Worm (Caenorhabditis elegans) whole organism, late embryonic: Measurements from ENCODE around the gene col-173.
A peak's percentile ranks its signal among the peaks of the same experiment; 100 is the strongest.

Experiments used
- C38D4.7 ChIP-seq: fragments of 200-800 bp; sonication (Bioruptor generic); optimal IDR thresholded peaks from 2 replicates; lab custom pipeline; 2018; ENCODE audit warnings: mild to moderate bottlenecking, missing genetic modification characterization, moderate library complexity, missing compliant biosample characterization
- K02D7.2 ChIP-seq: sonication (generic microtip); optimal IDR thresholded peaks from 2 replicates; lab custom pipeline; 2017; ENCODE audit warnings: mild to moderate bottlenecking, missing genetic modification characterization, missing compliant biosample characterization
- ceh-14 ChIP-seq: sonication (generic microtip); optimal IDR thresholded peaks from 2 replicates; lab custom pipeline; 2016; ENCODE audit warnings: missing genotype, missing genetic modification characterization, missing compliant biosample characterization
- ceh-19 ChIP-seq: fragments of 200-800 bp; sonication (Bioruptor generic); optimal IDR thresholded peaks from 2 replicates; lab custom pipeline; 2018; ENCODE audit warnings: mild to moderate bottlenecking, missing genetic modification characterization, missing compliant biosample characterization
- ceh-22 ChIP-seq: sonication (generic microtip); optimal IDR thresholded peaks from 2 replicates; lab custom pipeline; 2017; ENCODE audit warnings: missing biosample characterization, missing genetic modification characterization
- ceh-30 ChIP-seq: fragments of 150-350 bp; optimal IDR thresholded peaks from 2 replicates; lab custom pipeline; 2014; ENCODE audit warnings: missing biosample characterization, missing genetic modification characterization
- ceh-31 ChIP-seq: sonication (generic microtip); optimal IDR thresholded peaks from 2 replicates; lab custom pipeline; 2016; ENCODE audit warnings: missing genetic modification characterization, missing compliant biosample characterization
- ceh-34 ChIP-seq: sonication (generic microtip); optimal IDR thresholded peaks from 2 replicates; lab custom pipeline; 2016; ENCODE audit warnings: mild to moderate bottlenecking, missing genetic modification characterization, missing compliant biosample characterization
- ceh-45 ChIP-seq: fragments of 200-800 bp; sonication (Bioruptor generic); IDR thresholded peaks from 2 replicates; pipeline ENCODE4 v1.3.6; 2022; ENCODE audit warnings: missing genetic modification reagents, missing genetic modification characterization, missing compliant biosample characterization
- ceh-48 ChIP-seq: sonication (generic microtip); optimal IDR thresholded peaks from 2 replicates; lab custom pipeline; 2016; ENCODE audit warnings: missing genetic modification characterization, inconsistent platforms, missing compliant biosample characterization
- che-1 ChIP-seq: sonication (generic microtip); optimal IDR thresholded peaks from 2 replicates; lab custom pipeline; 2016; ENCODE audit warnings: mild to moderate bottlenecking, missing genetic modification characterization, missing compliant biosample characterization
- dmd-4 ChIP-seq: sonication (generic microtip); optimal IDR thresholded peaks from 2 replicates; lab custom pipeline; 2016; ENCODE audit warnings: borderline replicate concordance, missing genetic modification characterization, missing compliant biosample characterization
- dve-1 ChIP-seq: sonication (generic microtip); optimal IDR thresholded peaks from 2 replicates; lab custom pipeline; 2017; ENCODE audit warnings: antibody characterized with exemption, mild to moderate bottlenecking, missing genetic modification characterization, missing compliant biosample characterization
- elt-2 ChIP-seq: sonication (generic microtip); optimal IDR thresholded peaks from 2 replicates; lab custom pipeline; 2016; ENCODE audit warnings: missing genetic modification reagents, missing genetic modification characterization, missing compliant biosample characterization
- fkh-6 ChIP-seq: sonication (generic microtip); optimal IDR thresholded peaks from 2 replicates; lab custom pipeline; 2016; ENCODE audit warnings: missing genetic modification characterization, missing compliant biosample characterization
- gmeb-2 ChIP-seq: sonication (generic microtip); optimal IDR thresholded peaks from 2 replicates; lab custom pipeline; 2016; ENCODE audit warnings: missing genetic modification characterization, inconsistent platforms, missing compliant biosample characterization
- hlh-13 ChIP-seq: fragments of 200-800 bp; sonication (Bioruptor generic); optimal IDR thresholded peaks from 2 replicates; lab custom pipeline; 2018; ENCODE audit warnings: mild to moderate bottlenecking, missing genetic modification characterization, missing compliant biosample characterization
- hlh-15 ChIP-seq: sonication (generic microtip); optimal IDR thresholded peaks from 2 replicates; lab custom pipeline; 2016; ENCODE audit warnings: missing genetic modification characterization, missing compliant biosample characterization
- hlh-6 ChIP-seq: sonication (generic microtip); optimal IDR thresholded peaks from 2 replicates; lab custom pipeline; 2016; ENCODE audit warnings: missing genotype, missing genetic modification characterization, missing compliant biosample characterization
- lim-6 ChIP-seq: sonication (generic microtip); optimal IDR thresholded peaks from 2 replicates; lab custom pipeline; 2016; ENCODE audit warnings: missing genetic modification characterization, missing compliant biosample characterization
- nfya-1 ChIP-seq: sonication (generic microtip); optimal IDR thresholded peaks from 2 replicates; lab custom pipeline; 2017; ENCODE audit warnings: missing genetic modification characterization, mild to moderate bottlenecking, missing compliant biosample characterization, antibody characterized with exemption, moderate library complexity
- nhr-11 ChIP-seq: fragments of 150-350 bp; optimal IDR thresholded peaks from 2 replicates; lab custom pipeline; 2014; ENCODE audit warnings: missing biosample characterization, missing genetic modification characterization
- npax-4 ChIP-seq: sonication (generic microtip); optimal IDR thresholded peaks from 2 replicates; lab custom pipeline; 2016; ENCODE audit warnings: missing genetic modification characterization, missing compliant biosample characterization
- odd-2 ChIP-seq: sonication (generic microtip); optimal IDR thresholded peaks from 2 replicates; lab custom pipeline; 2017; ENCODE audit warnings: antibody characterized with exemption, mild to moderate bottlenecking, missing genetic modification characterization, missing compliant biosample characterization
- pag-3 ChIP-seq: sonication (generic microtip); optimal IDR thresholded peaks from 2 replicates; lab custom pipeline; 2016; ENCODE audit warnings: missing compliant biosample characterization, missing genetic modification characterization, borderline replicate concordance
- pax-1 ChIP-seq: fragments of 150-350 bp; optimal IDR thresholded peaks from 2 replicates; lab custom pipeline; 2014; ENCODE audit warnings: missing biosample characterization, missing genetic modification characterization
- pha-4 ChIP-seq: fragments of 150-350 bp; optimal IDR thresholded peaks from 2 replicates; lab custom pipeline; 2018; ENCODE audit warnings: missing biosample characterization, missing genetic modification reagents, missing genetic modification characterization
- pqm-1 ChIP-seq: sonication (generic microtip); optimal IDR thresholded peaks from 2 replicates; lab custom pipeline; 2016; ENCODE audit warnings: missing genetic modification characterization, missing compliant biosample characterization
- pros-1 ChIP-seq: fragments of 150-350 bp; optimal IDR thresholded peaks from 2 replicates; lab custom pipeline; 2014; ENCODE audit warnings: missing biosample characterization, missing genetic modification reagents, missing genetic modification characterization
- ref-2 ChIP-seq: sonication (generic microtip); optimal IDR thresholded peaks from 2 replicates; lab custom pipeline; 2016; ENCODE audit warnings: missing genetic modification characterization, missing compliant biosample characterization
- rnt-1 ChIP-seq: sonication (generic microtip); optimal IDR thresholded peaks from 2 replicates; lab custom pipeline; 2016; ENCODE audit warnings: missing genetic modification characterization, missing compliant biosample characterization
- sox-2 ChIP-seq: fragments of 200-800 bp; sonication (Bioruptor generic); IDR thresholded peaks from 2 replicates; pipeline ENCODE4 v1.3.6; 2022; ENCODE audit warnings: missing genetic modification reagents, missing genetic modification characterization, missing compliant biosample characterization
- syd-9 ChIP-seq: sonication (generic microtip); optimal IDR thresholded peaks from 2 replicates; lab custom pipeline; 2016; ENCODE audit warnings: mild to moderate bottlenecking, missing genetic modification characterization, moderate library complexity, missing compliant biosample characterization
- tbx-2 ChIP-seq: sonication (generic microtip); optimal IDR thresholded peaks from 2 replicates; lab custom pipeline; 2016; ENCODE audit warnings: missing genetic modification characterization, missing compliant biosample characterization
- ttx-3 ChIP-seq: sonication (generic microtip); optimal IDR thresholded peaks from 2 replicates; lab custom pipeline; 2016; ENCODE audit warnings: missing genetic modification reagents, missing genetic modification characterization, missing compliant biosample characterization
- unc-3 ChIP-seq, 2 experiments: fragments of 200-800 bp in 1 of 2; sonication (Bioruptor generic) in 1 of 2; sonication (generic microtip) in 1 of 2; conservative IDR thresholded peaks in 1 of 2; optimal IDR thresholded peaks in 1 of 2; 2 replicates each; pipeline versions ENCODE4 v1.3.6 to Lab custom; 2016 to 2022; ENCODE audit warnings: missing compliant biosample characterization in 2 of 2, missing genetic modification characterization in 2 of 2, missing genetic modification reagents in 1 of 2
- unc-42 ChIP-seq: sonication (generic microtip); optimal IDR thresholded peaks from 2 replicates; lab custom pipeline; 2016; ENCODE audit warnings: missing genotype, missing genetic modification characterization, missing compliant biosample characterization
- unc-86 ChIP-seq: sonication (generic microtip); optimal IDR thresholded peaks from 2 replicates; lab custom pipeline; 2016; ENCODE audit warnings: missing genetic modification characterization, missing compliant biosample characterization

col-173 gene

DNA sequence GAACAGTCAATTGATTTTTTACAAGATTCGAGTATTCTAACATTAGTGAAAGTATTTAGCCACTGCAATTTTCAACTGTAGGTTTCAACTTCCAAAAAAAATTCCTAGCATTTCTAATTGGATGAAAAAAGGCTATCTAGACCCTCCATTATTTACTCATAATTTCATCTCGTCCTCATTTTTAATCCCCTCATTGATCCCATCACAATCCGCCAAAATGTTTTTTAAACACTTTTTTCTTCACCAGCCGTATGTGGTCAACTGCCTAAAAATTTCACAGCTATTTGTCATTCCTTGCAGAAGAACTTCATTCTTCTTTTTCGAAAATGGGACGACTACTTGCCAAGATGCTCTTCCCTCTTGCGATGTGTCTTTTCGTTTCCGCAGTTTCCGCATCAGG lies 24.0 kb downstream of the col-173 start, which contains the start of gene rig-3:
Gene rig-3, plus strand, starts transcription at position 301 of the 400 bp plus-strand sequence.
- TF ChIP-seq pqm-1 (tag; lab: Kevin White, UChicago), result no peak
- no peak for TF ChIP-seq ceh-22 (tag; lab: Kevin White, UChicago)
- no peak for TF ChIP-seq pax-1 (tag; lab: Kevin White, UChicago)
- TF ChIP-seq ref-2 (tag; lab: Kevin White, UChicago), result no peak
- TF ChIP-seq lim-6 (tag; lab: Kevin White, UChicago), result no peak
- no peak for TF ChIP-seq unc-86 (tag; lab: Kevin White, UChicago)
- no peak for TF ChIP-seq dmd-4 (tag; lab: Kevin White, UChicago)
- no peak for TF ChIP-seq nhr-11
- no peak for TF ChIP-seq ceh-31 (tag; lab: Kevin White, UChicago)
- no peak for TF ChIP-seq pag-3 (tag; lab: Kevin White, UChicago)
- no peak for TF ChIP-seq ttx-3 (tag; lab: Kevin White, UChicago)

DNA sequence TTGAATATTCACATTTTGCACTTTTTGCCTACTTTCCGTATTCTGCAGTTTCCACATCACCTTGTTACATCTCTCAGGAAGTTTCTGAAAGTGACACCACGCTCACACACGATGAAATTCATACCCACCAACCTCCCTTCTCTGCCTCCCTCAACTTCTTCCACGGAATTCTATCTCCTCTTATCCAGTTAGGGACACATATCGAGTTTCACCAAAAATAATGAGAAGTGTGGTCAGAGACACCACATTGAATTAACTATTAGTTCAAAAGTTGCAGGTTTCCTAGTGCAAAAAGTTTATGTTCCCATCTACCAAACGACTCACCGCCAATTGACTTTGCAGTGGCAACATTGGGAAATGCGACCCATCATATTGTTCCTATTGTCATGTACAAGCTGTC lies 26.9 kb downstream of the col-173 start:
- TF ChIP-seq ceh-30 (tag; lab: Kevin White, UChicago) (no peak), ceh-34 (tag; lab: Kevin White, UChicago) (peak; percentile 17), dve-1 (no peak), nfya-1 (tag; lab: Kevin White, UChicago) (no peak), gmeb-2 (tag; lab: Kevin White, UChicago) (no peak), hlh-13 (GFP tag; lab: Kevin White, UChicago) (no peak), ttx-3 (tag; lab: Kevin White, UChicago) (no peak), tbx-2 (tag; lab: Kevin White, UChicago) (no peak), ceh-45 (GFP tag; lab: Robert Waterston, UW) (no peak), ceh-48 (tag; lab: Kevin White, UChicago) (no peak), unc-42 (peak; percentile 41), npax-4 (tag; lab: Kevin White, UChicago) (no peak), pros-1 (tag; lab: Kevin White, UChicago) (no peak), hlh-6 (tag; lab: Kevin White, UChicago) (no peak), fkh-6 (tag; lab: Kevin White, UChicago) (no peak), ceh-19 (GFP tag; lab: Kevin White, UChicago) (peak; percentile 17), C38D4.7 (GFP tag; lab: Kevin White, UChicago) (no peak), ceh-14 (no peak), syd-9 (no peak), unc-86 (tag; lab: Kevin White, UChicago) (no peak), pha-4 (tag; lab: Kevin White, UChicago) (no peak), sox-2 (no peak), hlh-15 (tag; lab: Kevin White, UChicago) (no peak), che-1 (no peak)

- TF ChIP-seq pros-1 (tag; lab: Kevin White, UChicago) (no peak), K02D7.2 (tag; lab: Kevin White, UChicago) (no peak), odd-2 (tag; lab: Kevin White, UChicago) (no peak), tbx-2 (tag; lab: Kevin White, UChicago) (no peak), elt-2 (tag; lab: Kevin White, UChicago) (peak; percentile 51), unc-3 (GFP tag; conservative IDR thresholded peaks at IDR 0.05; lab: Robert Waterston, UW) (no peak), unc-3 (tag; optimal IDR thresholded peaks at IDR 0.05; lab: Kevin White, UChicago) (no peak), rnt-1 (no peak)
These were observed 28.7 kb downstream of the col-173 start for ce11 chrX:6848596-6848995.
